Fruit fly (Drosophila melanogaster) whole organism, pupa: Measurements from ENCODE around the gene Ice2.

Experiments used
- CG13204 ChIP-seq: fragments of 200-800 bp; sonication (Bioruptor generic); optimal IDR thresholded peaks from 2 replicates; lab custom pipeline; 2018; ENCODE audit warnings: missing biosample characterization, mild to moderate bottlenecking, missing genetic modification characterization, moderate library complexity
- CG15710 ChIP-seq: fragments of 200-800 bp; sonication (Bioruptor generic); optimal IDR thresholded peaks from 2 replicates; lab custom pipeline; 2018; ENCODE audit warnings: missing biosample characterization, mild to moderate bottlenecking, missing genetic modification characterization, moderate library complexity
- CG17806 ChIP-seq: fragments of 200-800 bp; sonication (Bioruptor generic); optimal IDR thresholded peaks from 2 replicates; lab custom pipeline; 2018; ENCODE audit warnings: missing biosample characterization, mild to moderate bottlenecking, missing genetic modification characterization, moderate library complexity
- CG34367 ChIP-seq: fragments of 200-800 bp; sonication (Bioruptor generic); optimal IDR thresholded peaks from 2 replicates; lab custom pipeline; 2018; ENCODE audit warnings: missing biosample characterization, mild to moderate bottlenecking, missing genetic modification characterization
- CG4496 ChIP-seq: fragments of 200-800 bp; sonication (Bioruptor generic); IDR thresholded peaks from 3 replicates; pipeline ENCODE4 v1.3.6; 2022; ENCODE audit warnings: missing biosample characterization, missing genetic modification characterization
- CG9948 ChIP-seq: fragments of 200-800 bp; sonication (Bioruptor generic); optimal IDR thresholded peaks from 2 replicates; lab custom pipeline; 2018; ENCODE audit warnings: missing biosample characterization, mild to moderate bottlenecking, missing genetic modification characterization, moderate library complexity
- EcR ChIP-seq: fragments of 200-800 bp; sonication (Bioruptor generic); optimal IDR thresholded peaks from 3 replicates; lab custom pipeline; 2019; ENCODE audit warnings: missing biosample characterization, missing genetic modification characterization, mild to moderate bottlenecking, moderate library complexity, missing genetic modification reagents
- Ets98B ChIP-seq: fragments of 200-800 bp; sonication (Bioruptor generic); IDR thresholded peaks from 2 replicates; pipeline ENCODE4 v1.3.6; 2022; ENCODE audit warnings: missing biosample characterization, missing genetic modification characterization
- Pif1A ChIP-seq: fragments of 200-800 bp; sonication (Bioruptor generic); optimal IDR thresholded peaks from 3 replicates; lab custom pipeline; 2016; ENCODE audit warnings: missing biosample characterization, missing genetic modification characterization
- Pif1B ChIP-seq: fragments of 200-800 bp; sonication (Bioruptor generic); optimal IDR thresholded peaks from 3 replicates; lab custom pipeline; 2016; ENCODE audit warnings: missing biosample characterization, missing genetic modification characterization

dm6 chr3R:21096532-21097143, 33.4 kb upstream of the Ice2 start:
- no peak for TF ChIP-seq EcR (GFP tag; lab: Kevin White, UChicago)
- no peak for TF ChIP-seq CG17806
- peak; percentile 10; the same call in 1 of the 2 replicates for TF ChIP-seq Ets98B (GFP tag; lab: Robert Waterston, UW)
- no peak for TF ChIP-seq Pif1A (GFP tag; lab: Kevin White, UChicago)
- no peak for TF ChIP-seq CG15710 (tag; lab: Kevin White, UChicago)
- TF ChIP-seq CG4496: no peak
- no peak for TF ChIP-seq CG13204
- no peak for TF ChIP-seq Pif1B
- no peak for TF ChIP-seq CG9948 (tag; lab: Kevin White, UChicago)
- TF ChIP-seq CG34367 (tag; lab: Kevin White, UChicago): no peak
